Fruit fly (Drosophila melanogaster) ovary, adult (tissue): ENCODE measurements around the gene CG11247.

Source experiments
- CG17801 ChIP-seq: fragments of 200-800 bp; optimal IDR thresholded peaks from 2 replicates; lab custom pipeline; 2019; ENCODE audit warnings: missing biosample characterization, mild to moderate bottlenecking, missing genetic modification characterization, moderate library complexity; ENCODE audit not compliant: partially characterized antibody

Gene CG11247

DNA sequence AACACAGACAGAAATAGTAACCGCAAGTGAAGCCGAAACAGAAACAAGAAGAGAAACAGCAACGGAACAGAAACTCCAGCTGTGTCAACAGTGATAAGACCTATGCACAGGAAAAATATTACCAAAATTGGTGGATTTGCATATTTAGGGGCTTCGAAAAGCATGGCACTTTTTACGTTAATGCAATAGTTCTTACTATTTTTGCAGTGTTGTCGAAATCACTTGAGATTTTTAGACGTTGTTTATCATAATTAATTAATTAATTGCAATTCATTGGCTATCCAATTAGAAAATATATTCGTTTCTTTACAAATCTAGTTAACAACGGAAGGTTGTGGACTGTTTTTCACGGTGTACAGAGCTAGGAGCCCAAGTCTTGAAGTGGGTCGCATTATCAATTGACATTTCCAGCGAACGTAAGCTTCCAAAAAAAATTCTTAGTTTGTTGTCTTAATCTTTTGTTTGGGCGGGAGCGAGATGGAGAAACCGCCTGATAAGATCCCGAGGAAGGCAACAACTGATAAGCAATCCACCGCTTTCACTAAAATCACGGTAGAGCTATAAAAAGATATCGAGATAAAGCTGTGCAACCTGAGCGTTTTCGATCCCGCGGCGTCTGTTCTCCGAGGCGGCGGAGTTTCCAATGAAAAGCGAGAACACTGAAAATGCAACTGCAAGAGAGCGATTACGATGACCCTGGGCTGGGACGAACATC, 1.4 kb downstream of the CG11247 start:
- TF ChIP-seq CG17801 (GFP tag; lab: Kevin White, UChicago), result peak; percentile 16

DNA sequence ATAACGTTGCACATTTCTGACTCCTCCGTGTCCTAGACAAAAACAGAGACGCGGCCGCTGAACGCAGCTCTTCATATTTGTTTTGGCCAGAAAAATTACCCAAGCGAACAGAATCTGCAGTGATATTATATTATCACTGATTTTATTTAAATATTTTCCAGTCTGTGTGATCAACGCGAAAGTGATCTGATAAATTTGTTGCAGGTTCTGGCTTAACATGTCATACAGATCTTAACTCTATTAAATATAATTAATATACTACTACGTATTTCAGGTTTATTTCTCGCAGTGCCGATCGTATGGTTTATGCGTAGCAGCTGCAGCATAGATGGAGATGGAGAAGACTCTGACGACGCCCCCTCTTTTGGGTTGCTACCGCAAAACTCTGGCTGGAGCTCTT, 7.7 kb downstream of the CG11247 start:
- no peak for TF ChIP-seq CG17801 (GFP tag; lab: Kevin White, UChicago)

DNA sequence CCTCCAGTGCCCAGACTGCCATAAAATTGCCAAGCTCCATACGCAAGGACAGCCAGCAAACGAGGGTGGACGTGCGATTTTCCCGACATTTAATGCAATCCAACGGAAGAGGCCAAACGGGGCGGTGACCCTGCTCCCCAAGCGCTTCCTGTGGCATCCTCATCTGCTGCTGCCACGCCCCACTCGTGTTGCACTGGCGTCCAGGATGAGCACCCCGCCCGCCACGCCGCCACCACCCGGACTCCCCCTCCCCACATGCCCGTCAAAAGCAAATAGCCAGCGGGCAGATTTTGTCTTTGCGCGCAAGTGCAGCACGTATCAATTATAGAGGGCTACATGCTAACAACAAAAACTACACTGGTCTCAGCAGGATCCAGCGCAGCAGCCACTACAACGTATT, 10.4 kb downstream of the CG11247 start:
- TF ChIP-seq CG17801 (GFP tag; lab: Kevin White, UChicago), result no peak

DNA sequence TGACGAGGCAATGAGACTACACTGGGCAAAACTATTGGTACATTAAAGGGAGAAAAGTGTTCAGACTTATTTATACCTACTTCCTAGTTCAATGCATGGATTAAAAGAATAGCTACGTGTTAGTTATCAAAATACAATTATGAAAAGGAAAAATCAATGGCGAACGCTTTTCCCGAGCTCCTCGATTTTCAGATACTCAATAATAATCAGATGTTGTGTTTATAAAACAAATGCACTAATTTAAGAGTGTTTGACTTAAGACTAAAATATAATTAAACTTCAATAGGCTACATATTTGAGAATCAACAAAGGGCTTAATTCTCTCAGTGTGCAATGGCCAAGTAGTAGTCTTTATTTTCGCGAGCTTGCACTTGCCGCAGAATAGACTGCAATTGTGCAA, 12.6 kb downstream of the CG11247 start:
- no peak for TF ChIP-seq CG17801 (GFP tag; lab: Kevin White, UChicago)

DNA sequence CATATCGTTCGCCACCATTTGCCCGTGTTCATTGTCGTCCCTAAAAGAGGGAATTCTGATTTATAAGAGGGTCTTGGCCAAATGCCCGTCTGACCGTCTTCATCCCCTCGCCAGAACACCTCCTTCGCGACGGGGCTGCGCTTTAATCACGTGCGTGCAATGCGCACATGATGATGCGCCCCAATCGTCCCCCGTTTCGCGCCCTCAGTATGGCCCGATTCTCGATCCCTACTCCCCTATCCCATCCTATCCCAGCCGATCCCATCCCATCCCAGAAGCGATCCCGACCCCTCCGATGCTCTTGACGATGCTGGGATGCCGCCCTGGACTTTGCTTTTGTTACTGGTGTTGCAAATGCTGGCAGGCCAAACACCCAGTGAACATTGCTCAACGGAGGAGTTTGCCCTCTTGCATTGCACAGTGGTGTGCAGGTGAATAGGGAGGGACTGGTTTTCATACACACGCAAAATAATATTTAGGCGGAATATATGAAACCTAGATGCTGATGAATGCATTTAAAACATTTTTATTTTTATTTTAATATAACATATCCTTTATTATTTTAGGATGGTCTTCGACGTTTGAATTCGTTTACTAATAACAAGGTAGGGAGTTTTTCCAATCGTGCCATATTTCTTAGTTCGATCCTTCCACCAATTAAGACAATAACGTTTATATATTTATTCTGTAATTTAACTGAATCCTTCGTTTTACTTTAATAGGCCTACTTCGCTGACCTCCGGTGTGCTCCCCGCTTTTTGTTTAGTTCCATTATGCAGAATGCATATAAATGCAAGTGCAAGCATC, 18.6 kb downstream of the CG11247 start:
- no peak for TF ChIP-seq CG17801 (GFP tag; lab: Kevin White, UChicago)

DNA sequence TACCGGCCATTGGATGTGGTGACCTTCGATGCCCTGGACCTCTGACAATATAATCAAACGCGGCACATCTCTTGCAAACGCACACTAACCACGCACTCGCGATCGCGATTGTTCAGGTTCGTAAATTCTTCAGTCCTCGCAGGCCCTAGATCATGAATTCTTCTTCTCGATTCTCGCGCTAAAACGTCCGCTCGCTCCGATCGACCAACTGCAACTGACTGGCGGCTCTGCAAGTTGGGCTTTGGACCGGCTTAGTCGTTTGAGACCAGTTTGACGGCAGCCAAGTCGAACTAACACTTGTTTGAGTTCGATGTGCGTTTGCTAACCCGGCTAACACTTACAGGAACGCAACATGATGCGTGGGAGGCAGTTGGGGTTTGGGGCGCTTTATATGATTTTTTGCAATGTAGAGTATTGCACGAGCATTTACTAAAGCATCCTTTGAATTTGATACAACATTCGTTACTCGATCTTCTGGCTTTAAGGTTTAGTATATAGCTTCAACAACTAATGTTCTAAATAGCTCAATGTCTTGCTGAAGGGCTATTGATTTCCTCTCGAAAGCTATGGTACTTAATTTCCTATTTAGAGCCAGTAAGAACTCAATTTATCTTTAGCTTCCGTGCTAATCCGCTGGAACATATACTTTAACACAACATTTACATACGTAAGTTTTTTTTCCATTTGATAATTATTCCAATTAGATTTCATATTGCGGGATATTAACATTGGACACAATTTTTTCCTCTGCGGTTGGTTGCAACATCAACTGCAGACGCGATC, 22.3 kb downstream of the CG11247 start, which contains the start of gene CG32447:
Gene CG32447 (minus strand): TSS at position 222 of the 783 bp plus-strand sequence.
- TF ChIP-seq CG17801 (GFP tag; lab: Kevin White, UChicago), result no peak

DNA sequence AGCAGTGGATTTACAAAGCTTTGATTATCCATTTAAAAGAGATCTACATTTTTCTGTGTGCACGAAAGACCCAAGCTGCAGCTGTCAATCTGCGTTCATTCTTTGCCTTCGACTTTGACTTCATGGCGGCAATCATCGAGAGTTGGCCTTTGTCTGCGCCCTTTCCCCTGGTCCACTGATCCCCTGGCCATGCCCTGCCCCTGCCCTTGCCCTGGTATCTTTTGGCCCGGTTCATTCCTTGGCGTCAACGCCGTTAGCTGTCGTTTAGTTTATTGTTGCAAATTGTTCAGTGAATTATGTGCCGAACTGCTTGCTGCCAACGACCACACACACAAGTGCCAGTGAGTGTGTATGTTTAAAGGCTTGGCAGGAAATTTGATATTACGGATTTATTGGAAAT, 27.7 kb downstream of the CG11247 start:
- TF ChIP-seq CG17801 (GFP tag; lab: Kevin White, UChicago), result no peak

DNA sequence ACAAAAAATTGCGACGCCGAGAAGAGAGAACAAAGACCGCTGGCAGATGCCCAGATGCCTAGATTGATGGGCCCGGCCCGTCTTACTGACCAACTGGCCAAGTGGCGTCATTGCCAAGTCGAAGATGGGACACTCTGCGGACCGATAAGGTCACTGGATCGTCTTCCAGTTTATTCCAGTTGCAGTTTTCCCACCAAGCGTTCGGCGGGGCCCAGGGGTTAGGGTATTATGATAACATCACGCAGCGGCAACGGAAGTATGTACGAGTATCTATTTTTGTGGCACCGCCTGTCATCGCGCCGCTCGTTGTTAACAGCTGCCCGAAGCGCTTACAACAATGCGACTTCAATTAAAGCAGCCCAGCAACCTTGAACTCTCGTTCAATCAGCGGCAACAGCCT, 28.6 kb downstream of the CG11247 start:
- no peak for TF ChIP-seq CG17801 (GFP tag; lab: Kevin White, UChicago)

DNA sequence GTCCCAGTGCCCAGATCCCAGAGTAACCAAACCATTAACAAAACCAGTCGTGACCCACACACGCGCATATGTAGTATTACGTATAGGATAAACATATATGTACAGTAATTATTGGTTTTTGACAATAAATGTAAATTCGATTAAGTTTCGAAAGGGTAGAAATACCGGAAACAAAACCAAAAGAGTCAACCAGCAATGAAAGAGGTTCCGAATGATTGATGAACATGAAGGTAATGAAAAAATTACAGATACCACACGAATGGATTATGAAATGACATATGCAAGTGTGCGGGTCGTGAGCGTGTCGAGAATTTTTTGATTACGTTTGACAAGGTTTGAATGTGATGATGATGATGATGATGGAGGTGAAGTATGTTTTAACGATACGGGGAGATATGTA, 34.0 kb downstream of the CG11247 start:
- no peak for TF ChIP-seq CG17801 (GFP tag; lab: Kevin White, UChicago)

DNA sequence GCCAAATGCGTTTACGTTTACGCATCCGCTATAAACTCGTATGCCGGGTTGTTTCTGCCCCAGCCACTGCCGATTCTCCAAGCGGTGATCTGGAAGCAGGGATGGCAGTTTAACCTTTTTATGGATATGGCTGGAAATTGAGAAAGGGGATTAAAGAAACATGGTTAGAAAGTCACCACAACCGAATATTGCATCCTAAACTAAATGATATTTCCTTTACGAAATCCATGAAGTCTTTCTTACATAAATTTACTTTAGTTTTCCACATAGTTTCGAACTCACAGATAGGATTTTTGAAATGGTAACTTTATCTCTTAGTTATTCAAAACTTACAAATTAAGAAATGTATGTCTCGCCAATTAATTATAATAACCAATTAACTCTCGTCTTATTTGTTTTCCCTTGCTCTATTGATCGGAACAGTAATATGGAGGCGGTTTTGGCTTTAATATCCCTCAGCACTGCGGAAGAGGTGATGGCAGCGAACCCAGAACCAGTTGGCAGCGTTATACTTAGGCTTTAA, 39.9 kb downstream of the CG11247 start:
- no peak for TF ChIP-seq CG17801 (GFP tag; lab: Kevin White, UChicago)

DNA sequence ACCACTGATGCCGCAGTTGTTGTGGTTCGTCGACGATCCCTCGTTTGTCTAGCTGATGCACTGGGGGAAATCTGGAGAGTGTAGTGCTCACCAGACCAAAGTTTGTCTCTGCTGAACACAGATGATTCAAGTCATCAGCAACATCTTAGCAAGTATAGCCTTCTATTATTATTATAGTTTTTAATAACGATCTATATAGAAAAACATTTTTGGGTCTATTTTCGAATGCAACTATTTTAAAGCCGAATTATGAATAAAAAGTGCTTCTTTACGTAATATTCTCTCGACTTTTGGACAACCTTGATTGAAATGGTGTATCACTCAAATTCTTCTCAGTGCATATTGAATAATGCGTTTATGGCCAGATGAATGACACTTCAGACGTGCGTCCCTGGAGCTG, 42.9 kb downstream of the CG11247 start:
- TF ChIP-seq CG17801 (GFP tag; lab: Kevin White, UChicago), result no peak

DNA sequence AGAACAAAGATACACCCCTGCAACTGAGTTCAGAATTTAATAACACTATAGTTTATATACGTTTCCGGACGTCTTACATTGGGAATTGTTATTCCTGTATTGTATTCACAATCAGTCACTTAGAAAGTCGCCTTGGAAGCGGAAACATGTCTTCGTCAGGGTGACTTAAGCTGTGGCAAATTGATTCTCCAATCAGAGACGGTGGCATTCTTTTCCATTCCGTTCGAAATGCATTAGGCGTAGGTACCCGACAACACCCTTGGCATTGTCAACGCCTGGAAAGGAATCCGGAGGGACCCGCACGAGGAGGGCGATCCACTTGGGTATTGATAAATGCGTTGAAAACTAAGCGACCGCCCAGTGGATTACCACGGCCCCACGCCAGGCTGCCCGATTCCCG, 44.7 kb downstream of the CG11247 start, which contains the start of gene Sfp78E:
Gene Sfp78E (minus strand): TSS at position 101 of the 400 bp plus-strand sequence.
- TF ChIP-seq CG17801 (GFP tag; lab: Kevin White, UChicago), result no peak

DNA sequence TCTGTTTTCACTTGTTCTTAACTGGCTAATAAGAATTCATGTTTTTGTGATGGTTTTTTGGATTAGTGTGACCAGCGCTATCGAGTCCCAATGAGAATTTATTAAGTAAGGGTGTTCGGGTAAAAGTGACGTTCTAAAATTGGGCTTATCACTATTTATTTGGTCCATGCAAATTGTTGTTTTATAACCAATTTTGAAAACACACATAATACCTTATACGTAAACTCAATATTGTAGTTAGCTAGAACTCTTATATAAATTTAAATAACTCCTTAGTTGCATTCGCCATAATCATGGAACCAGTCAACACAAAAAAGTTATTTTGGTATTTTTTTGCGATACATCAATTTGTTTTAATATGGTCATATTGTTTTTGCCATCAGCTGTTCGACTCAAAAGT, 48.9 kb downstream of the CG11247 start, which contains the start of the genes Als2 and CG11248:
Gene Als2 (minus strand): TSS at position 69 of the 400 bp plus-strand sequence.
Gene CG11248 (plus strand): TSS at position 364 of the 400 bp plus-strand sequence.
- peak; percentile 60 for TF ChIP-seq CG17801 (GFP tag; lab: Kevin White, UChicago)
